ENCODE assay signal across 3 fruit fly cellular contexts in the genomic region with DNA sequence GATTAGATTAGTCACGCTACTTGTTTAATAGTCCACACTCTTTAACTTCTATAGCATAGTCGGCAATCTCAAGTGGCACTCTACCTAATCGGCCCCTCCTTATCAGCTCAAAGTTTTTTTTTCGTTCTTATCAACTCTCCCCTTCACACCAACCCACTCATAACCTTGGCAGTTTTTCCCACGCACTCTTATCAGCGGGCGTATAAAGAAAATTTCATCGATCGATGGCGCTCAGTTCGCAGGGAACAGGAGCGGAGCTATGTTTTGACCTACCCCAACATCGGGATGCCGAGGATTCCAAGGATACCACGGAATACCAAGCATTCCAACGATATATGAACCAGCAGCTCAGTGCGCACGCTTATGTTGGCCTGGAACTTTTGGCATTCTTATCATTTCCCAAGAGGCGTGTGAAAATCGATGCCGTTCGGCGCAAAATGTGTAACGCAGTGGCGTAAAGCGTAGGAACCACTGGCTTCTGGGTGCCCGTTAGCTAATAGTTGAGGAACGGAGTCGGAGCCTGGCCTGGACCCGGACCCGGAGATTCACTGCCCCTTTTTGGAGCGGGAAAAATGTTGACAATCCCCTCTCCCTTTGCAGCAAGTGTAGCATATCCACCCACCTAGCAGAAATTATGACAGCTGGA.
A peak's percentile ranks its signal among the peaks of the same experiment; 100 is the strongest.
TF ChIP-seq lines count a peak whose summit lies in the region.

No protein-coding gene starts in this region.

- no peak for TF ChIP-seq CTCF in whole organism, embryonic (GFP tag; optimal IDR thresholded peaks at IDR 0.05; lab: Kevin White, UChicago)

TF ChIP-seq in whole organism, embryonic, 481 proteins besides CTCF, POLR2A, EP300 and RAD21 (continues in another document):
- TF ChIP-seq CG11560 (tag; IDR thresholded peaks at IDR 0.05; lab: Robert Waterston, UW) (0 out of 3 replicates have a peak, but pooled peaks have one; percentile 28), CG10209 (GFP tag; optimal IDR thresholded peaks at IDR 0.05; lab: Kevin White, UChicago) (no peak), CG32767 (GFP tag; IDR thresholded peaks at IDR 0.05; lab: Robert Waterston, UW) (0 out of 2 replicates have a peak, but pooled peaks have one; percentile 22), CG13287 (GFP tag; IDR thresholded peaks at IDR 0.05; lab: Robert Waterston, UW; ENCODE audit: partially characterized antibody) (no peak), CG14050 (GFP tag; IDR thresholded peaks at IDR 0.05; lab: Robert Waterston, UW) (no peak), caup (GFP tag; optimal IDR thresholded peaks at IDR 0.05; lab: Kevin White, UChicago; ENCODE audit: severe bottlenecking) (no peak), CG13775 (GFP tag; optimal IDR thresholded peaks at IDR 0.05; lab: Kevin White, UChicago) (no peak), ftz-f1 (GFP tag; optimal IDR thresholded peaks at IDR 0.05; lab: Kevin White, UChicago) (peak; percentile 84), CG1233 (GFP tag; optimal IDR thresholded peaks at IDR 0.05; lab: Kevin White, UChicago) (no peak), ara (GFP tag; IDR thresholded peaks at IDR 0.05; lab: Robert Waterston, UW) (no peak), sug (tag; optimal IDR thresholded peaks at IDR 0.05; lab: Kevin White, UChicago) (peak; percentile 80), GATAe (GFP tag; conservative IDR thresholded peaks at IDR 0.05; lab: Robert Waterston, UW) (peak; percentile 96), CG32772 (GFP tag; IDR thresholded peaks at IDR 0.05; lab: Robert Waterston, UW) (peak; percentile 33), Vsx1 (GFP tag; optimal IDR thresholded peaks at IDR 0.05; lab: Kevin White, UChicago) (peak; percentile 49), abd-A (tag; optimal IDR thresholded peaks at IDR 0.05; lab: Kevin White, UChicago) (peak; percentile 88), CG2120 (GFP tag; optimal IDR thresholded peaks at IDR 0.05; lab: Kevin White, UChicago) (no peak), Six4 (GFP tag; optimal IDR thresholded peaks at IDR 0.05; lab: Kevin White, UChicago) (no peak), jigr1 (GFP tag; IDR thresholded peaks at IDR 0.05; lab: Robert Waterston, UW) (no peak), grn (GFP tag; optimal IDR thresholded peaks at IDR 0.05; lab: Kevin White, UChicago) (peak; percentile 90), Deaf1 (tag; optimal IDR thresholded peaks at IDR 0.05; lab: Kevin White, UChicago) (peak; percentile 30), CG11085 (GFP tag; IDR thresholded peaks at IDR 0.05; lab: Robert Waterston, UW) (0 out of 2 replicates have a peak, but pooled peaks have one; percentile 17), Tbp (GFP tag; optimal IDR thresholded peaks at IDR 0.05; lab: Kevin White, UChicago) (no peak), onecut (GFP tag; IDR thresholded peaks at IDR 0.05; lab: Robert Waterston, UW) (peak; percentile 94), CG18262 (tag; optimal IDR thresholded peaks at IDR 0.05; lab: Kevin White, UChicago) (no peak), vnd (GFP tag; IDR thresholded peaks at IDR 0.05; lab: Robert Waterston, UW; ENCODE audit: partially characterized antibody) (peak; percentile 70), CG12219 (GFP tag; optimal IDR thresholded peaks at IDR 0.05; lab: Kevin White, UChicago) (no peak), CG6689 (GFP tag; IDR thresholded peaks at IDR 0.05; lab: Robert Waterston, UW) (no peak)

TF ChIP-seq in whole organism, prepupa, 60 proteins besides CTCF, POLR2A, EP300 and RAD21:
- TF ChIP-seq cyc (GFP tag; optimal IDR thresholded peaks at IDR 0.05; lab: Kevin White, UChicago) = no peak
- no peak for TF ChIP-seq Met (GFP tag; optimal IDR thresholded peaks at IDR 0.05; lab: Kevin White, UChicago)
- TF ChIP-seq fkh (GFP tag; optimal IDR thresholded peaks at IDR 0.05; lab: Kevin White, UChicago) = no peak
- TF ChIP-seq fd59A (GFP tag; optimal IDR thresholded peaks at IDR 0.05; lab: Kevin White, UChicago) = no peak
- TF ChIP-seq Eip78C (GFP tag; lab: Kevin White, UChicago) = peak; percentile 22
- TF ChIP-seq Hr38 (GFP tag; optimal IDR thresholded peaks at IDR 0.05; lab: Kevin White, UChicago) = no peak
- no peak for TF ChIP-seq lz (GFP tag; optimal IDR thresholded peaks at IDR 0.05; lab: Kevin White, UChicago)
- TF ChIP-seq svp (GFP tag; lab: Kevin White, UChicago) = no peak
- no peak for TF ChIP-seq CG9139 (GFP tag; optimal IDR thresholded peaks at IDR 0.05; lab: Kevin White, UChicago)
- TF ChIP-seq Eip93F (GFP tag; optimal IDR thresholded peaks at IDR 0.05; lab: Kevin White, UChicago) = no peak
- no peak for TF ChIP-seq CG6808 (GFP tag; optimal IDR thresholded peaks at IDR 0.05; lab: Kevin White, UChicago)
- TF ChIP-seq CG11902 (GFP tag; optimal IDR thresholded peaks at IDR 0.05; lab: Kevin White, UChicago) = no peak
- TF ChIP-seq net (GFP tag; optimal IDR thresholded peaks at IDR 0.05; lab: Kevin White, UChicago) = no peak
- TF ChIP-seq vri (GFP tag; optimal IDR thresholded peaks at IDR 0.05; lab: Kevin White, UChicago) = peak; percentile 0
- TF ChIP-seq CG8119 (GFP tag; IDR thresholded peaks at IDR 0.05; lab: Robert Waterston, UW) = no peak

TF ChIP-seq in whole organism, wandering third instar larva, 38 proteins besides CTCF, POLR2A, EP300 and RAD21:
- TF ChIP-seq h (GFP tag; optimal IDR thresholded peaks at IDR 0.05; lab: Kevin White, UChicago) = peak; percentile 26
- no peak for TF ChIP-seq dmrt93B (GFP tag; optimal IDR thresholded peaks at IDR 0.05; lab: Kevin White, UChicago)
